2 fruit fly cellular contexts compared by ENCODE assay signal in the genomic region with DNA sequence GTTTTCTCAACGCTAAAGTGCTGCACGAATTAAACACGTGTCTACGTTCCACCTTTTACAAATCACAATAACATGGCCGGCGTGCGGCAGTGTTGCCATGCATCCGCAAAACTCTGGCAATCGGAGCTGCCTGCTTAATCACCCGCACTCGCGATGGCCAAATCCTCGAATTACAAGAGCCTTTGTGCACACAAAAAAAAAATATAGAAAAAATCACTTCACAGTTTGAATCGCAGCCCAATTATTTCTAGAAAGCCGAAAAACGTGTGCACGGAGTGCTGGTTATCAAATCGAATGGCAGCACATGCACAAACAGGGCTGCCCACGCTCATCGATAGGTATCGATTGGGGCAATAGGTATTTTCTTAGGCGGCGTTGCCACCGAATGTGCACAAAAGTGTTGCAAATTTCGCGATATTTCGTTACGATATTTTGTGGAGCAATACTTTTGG.
A peak's percentile ranks its signal among the peaks of the same experiment; 100 is the strongest.
TF ChIP-seq lines count a peak whose summit lies in the region.

A gene (minus strand): TSS at position 300 of the 452 bp plus-strand sequence.

TF ChIP-seq in whole organism, adult, 20 proteins besides CTCF, POLR2A, EP300 and RAD21 (continued from another document):
- TF ChIP-seq CG5204 (GFP tag; optimal IDR thresholded peaks at IDR 0.05; lab: Kevin White, UChicago): no peak
- TF ChIP-seq CG33017 (tag; optimal IDR thresholded peaks at IDR 0.05; lab: Kevin White, UChicago): no peak
- TF ChIP-seq CG7045 (GFP tag; optimal IDR thresholded peaks at IDR 0.05; lab: Kevin White, UChicago): no peak

TF ChIP-seq in whole organism, embryonic, 481 proteins besides CTCF, POLR2A, EP300 and RAD21 (continued from another document and continues in another):
- peak; percentile 88 for TF ChIP-seq HLH4C (GFP tag; IDR thresholded peaks at IDR 0.05; lab: Robert Waterston, UW; ENCODE audit: partially characterized antibody)
- peak; percentile 65 for TF ChIP-seq CG7928 (GFP tag; optimal IDR thresholded peaks at IDR 0.05; lab: Kevin White, UChicago)
- peak; percentile 53 for TF ChIP-seq sob (GFP tag; IDR thresholded peaks at IDR 0.05; lab: Robert Waterston, UW)
- peak; percentile 89 for TF ChIP-seq mld (GFP tag; IDR thresholded peaks at IDR 0.05; lab: Robert Waterston, UW; ENCODE audit: partially characterized antibody)
- TF ChIP-seq Hmr (GFP tag; optimal IDR thresholded peaks at IDR 0.05; lab: Kevin White, UChicago): peak; percentile 39
- TF ChIP-seq btn (GFP tag; optimal IDR thresholded peaks at IDR 0.05; lab: Kevin White, UChicago): no peak
- TF ChIP-seq Neu2 (GFP tag; optimal IDR thresholded peaks at IDR 0.05; lab: Kevin White, UChicago; ENCODE audit: borderline replicate concordance): no peak
- TF ChIP-seq CG3281 (GFP tag; optimal IDR thresholded peaks at IDR 0.05; lab: Kevin White, UChicago): no peak
- peak; percentile 62 for TF ChIP-seq Myb (GFP tag; optimal IDR thresholded peaks at IDR 0.05; lab: Kevin White, UChicago)
- TF ChIP-seq CG15073 (GFP tag; optimal IDR thresholded peaks at IDR 0.05; lab: Kevin White, UChicago): no peak
- no peak for TF ChIP-seq Atf-2 (GFP tag; optimal IDR thresholded peaks at IDR 0.05; lab: Kevin White, UChicago)
- no peak for TF ChIP-seq CG11723 (GFP tag; optimal IDR thresholded peaks at IDR 0.05; lab: Kevin White, UChicago)
- TF ChIP-seq CG10267 (tag; optimal IDR thresholded peaks at IDR 0.05; lab: Kevin White, UChicago): peak; percentile 48
- TF ChIP-seq bbx (GFP tag; IDR thresholded peaks at IDR 0.05; lab: Robert Waterston, UW; ENCODE audit: partially characterized antibody): peak; percentile 94
- no peak for TF ChIP-seq CHES-1-like (GFP tag; optimal IDR thresholded peaks at IDR 0.05; lab: Kevin White, UChicago)
- TF ChIP-seq Dek (tag; optimal IDR thresholded peaks at IDR 0.05; lab: Kevin White, UChicago): no peak
- no peak for TF ChIP-seq usp (GFP tag; optimal IDR thresholded peaks at IDR 0.05; lab: Kevin White, UChicago)
- TF ChIP-seq CG6254 (GFP tag; optimal IDR thresholded peaks at IDR 0.05; lab: Kevin White, UChicago): no peak
- peak; percentile 93 for TF ChIP-seq hb (GFP tag; IDR thresholded peaks at IDR 0.05; lab: Robert Waterston, UW; ENCODE audit: partially characterized antibody)
- no peak for TF ChIP-seq CG12391 (tag; optimal IDR thresholded peaks at IDR 0.05; lab: Kevin White, UChicago)
- TF ChIP-seq CG18011 (GFP tag; optimal IDR thresholded peaks at IDR 0.05; lab: Kevin White, UChicago): peak; percentile 7
- TF ChIP-seq wor (GFP tag; IDR thresholded peaks at IDR 0.05; lab: Robert Waterston, UW): no peak
- peak; percentile 16 for TF ChIP-seq Dp (GFP tag; optimal IDR thresholded peaks at IDR 0.05; lab: Kevin White, UChicago)
- no peak for TF ChIP-seq Oli (tag; optimal IDR thresholded peaks at IDR 0.05; lab: Kevin White, UChicago)
- no peak for TF ChIP-seq gro (GFP tag; optimal IDR thresholded peaks at IDR 0.05; lab: Kevin White, UChicago)
- TF ChIP-seq NC2β (GFP tag; optimal IDR thresholded peaks at IDR 0.05; lab: Kevin White, UChicago): no peak
- TF ChIP-seq cwo (GFP tag; optimal IDR thresholded peaks at IDR 0.05; lab: Kevin White, UChicago): peak; percentile 84
- no peak for TF ChIP-seq B-H2 (GFP tag; optimal IDR thresholded peaks at IDR 0.05; lab: Kevin White, UChicago)
- TF ChIP-seq CG10979 (tag; optimal IDR thresholded peaks at IDR 0.05; lab: Kevin White, UChicago): no peak
- TF ChIP-seq CG6272 (GFP tag; IDR thresholded peaks at IDR 0.05; lab: Robert Waterston, UW): peak; percentile 57; the same call in 1 of the 2 replicates
- TF ChIP-seq peb (GFP tag; IDR thresholded peaks at IDR 0.05; lab: Robert Waterston, UW): no peak
- peak; percentile 96 for TF ChIP-seq inv (GFP tag; IDR thresholded peaks at IDR 0.05; lab: Robert Waterston, UW; ENCODE audit: partially characterized antibody)
- TF ChIP-seq E2f2 (GFP tag; IDR thresholded peaks at IDR 0.05; lab: Robert Waterston, UW): peak; percentile 48
- peak; percentile 85 for TF ChIP-seq phol (tag; optimal IDR thresholded peaks at IDR 0.05; lab: Kevin White, UChicago)
- TF ChIP-seq CG9609 (GFP tag; optimal IDR thresholded peaks at IDR 0.05; lab: Kevin White, UChicago): peak; percentile 47
- no peak for TF ChIP-seq tap (tag; optimal IDR thresholded peaks at IDR 0.05; lab: Kevin White, UChicago)
- TF ChIP-seq ac (GFP tag; optimal IDR thresholded peaks at IDR 0.05; lab: Kevin White, UChicago): no peak
- no peak for TF ChIP-seq fd96Cb (tag; optimal IDR thresholded peaks at IDR 0.05; lab: Kevin White, UChicago)
- TF ChIP-seq Ravus (GFP tag; IDR thresholded peaks at IDR 0.05; lab: Robert Waterston, UW): no peak
- peak; percentile 22 for TF ChIP-seq bab2 (GFP tag; optimal IDR thresholded peaks at IDR 0.05; lab: Kevin White, UChicago)
- peak; percentile 36 for TF ChIP-seq Abd-B (GFP tag; optimal IDR thresholded peaks at IDR 0.05; lab: Kevin White, UChicago)
- TF ChIP-seq insv (GFP tag; optimal IDR thresholded peaks at IDR 0.05; lab: Kevin White, UChicago): no peak
- TF ChIP-seq tna (GFP tag; IDR thresholded peaks at IDR 0.05; lab: Robert Waterston, UW; ENCODE audit: partially characterized antibody): peak; percentile 86
- peak; percentile 40 for TF ChIP-seq sens (GFP tag; lab: Kevin White, UChicago)
- TF ChIP-seq CG34224 (GFP tag; IDR thresholded peaks at IDR 0.05; lab: Robert Waterston, UW; ENCODE audit: partially characterized antibody): peak; percentile 88
- TF ChIP-seq slbo (GFP tag; IDR thresholded peaks at IDR 0.05; lab: Robert Waterston, UW): peak; percentile 80
- peak; percentile 39 for TF ChIP-seq jumu (GFP tag; optimal IDR thresholded peaks at IDR 0.05; lab: Kevin White, UChicago)
- TF ChIP-seq stwl (tag; optimal IDR thresholded peaks at IDR 0.05; lab: Kevin White, UChicago): peak; percentile 46
- TF ChIP-seq CG30020 (tag; optimal IDR thresholded peaks at IDR 0.05; lab: Kevin White, UChicago): no peak
- TF ChIP-seq CG42726 (GFP tag; IDR thresholded peaks at IDR 0.05; lab: Robert Waterston, UW; ENCODE audit: partially characterized antibody): peak; percentile 97
- no peak for TF ChIP-seq Meics (GFP tag; optimal IDR thresholded peaks at IDR 0.05; lab: Kevin White, UChicago)
- 0 out of 2 replicates have a peak, but pooled peaks have one; percentile 13 for TF ChIP-seq CG17328 (GFP tag; IDR thresholded peaks at IDR 0.05; lab: Robert Waterston, UW)
- no peak for TF ChIP-seq dimm (GFP tag; IDR thresholded peaks at IDR 0.05; lab: Robert Waterston, UW)
- no peak for TF ChIP-seq fd64A (GFP tag; optimal IDR thresholded peaks at IDR 0.05; lab: Kevin White, UChicago)
- TF ChIP-seq CG18599 (GFP tag; optimal IDR thresholded peaks at IDR 0.05; lab: Kevin White, UChicago): no peak
- TF ChIP-seq Bgb (GFP tag; IDR thresholded peaks at IDR 0.05; lab: Robert Waterston, UW; ENCODE audit: partially characterized antibody): peak; percentile 96
- peak; percentile 57 for TF ChIP-seq Elba2 (GFP tag; optimal IDR thresholded peaks at IDR 0.05; lab: Kevin White, UChicago)
- TF ChIP-seq CG6765 (GFP tag; optimal IDR thresholded peaks at IDR 0.05; lab: Kevin White, UChicago): peak; percentile 13
- TF ChIP-seq dpn (GFP tag; optimal IDR thresholded peaks at IDR 0.05; lab: Kevin White, UChicago): peak in 1 of 2 experiments; percentile 28
- TF ChIP-seq CG6791 (GFP tag; IDR thresholded peaks at IDR 0.05; lab: Robert Waterston, UW; ENCODE audit: partially characterized antibody): peak; percentile 96
- TF ChIP-seq zfh1 (GFP tag; IDR thresholded peaks at IDR 0.05; lab: Robert Waterston, UW): peak; percentile 34; the same call in 1 of the 3 replicates
- 0 out of 3 replicates have a peak, but pooled peaks have one; percentile 36 for TF ChIP-seq CG6175 (GFP tag; IDR thresholded peaks at IDR 0.05; lab: Robert Waterston, UW)
- 0 out of 2 replicates have a peak, but pooled peaks have one; percentile 28 for TF ChIP-seq CG14441 (GFP tag; IDR thresholded peaks at IDR 0.05; lab: Robert Waterston, UW)
- TF ChIP-seq vfl (GFP tag; optimal IDR thresholded peaks at IDR 0.05; lab: Kevin White, UChicago): peak; percentile 16
- peak; percentile 91; the same call in 3 of the 4 replicates for TF ChIP-seq chinmo (GFP tag; IDR thresholded peaks at IDR 0.05; lab: Robert Waterston, UW; ENCODE audit: partially characterized antibody)
- peak; percentile 42; the same call in 1 of the 2 replicates for TF ChIP-seq rib (GFP tag; IDR thresholded peaks at IDR 0.05; lab: Robert Waterston, UW)
- peak; percentile 64 for TF ChIP-seq CG9215 (GFP tag; IDR thresholded peaks at IDR 0.05; lab: Robert Waterston, UW)
- TF ChIP-seq CG4404 (GFP tag; IDR thresholded peaks at IDR 0.05; lab: Robert Waterston, UW): peak; percentile 40; the same call in 1 of the 2 replicates
- TF ChIP-seq CG16813 (GFP tag; IDR thresholded peaks at IDR 0.05; lab: Robert Waterston, UW; ENCODE audit: partially characterized antibody): peak; percentile 97
- TF ChIP-seq CG7271 (tag; optimal IDR thresholded peaks at IDR 0.05; lab: Kevin White, UChicago): no peak
- TF ChIP-seq en (GFP tag; optimal IDR thresholded peaks at IDR 0.05; lab: Kevin White, UChicago): no peak
- no peak for TF ChIP-seq CG10654 (GFP tag; optimal IDR thresholded peaks at IDR 0.05; lab: Kevin White, UChicago)
- no peak for TF ChIP-seq Nf-YB (GFP tag; optimal IDR thresholded peaks at IDR 0.05; lab: Kevin White, UChicago)
- TF ChIP-seq ind (GFP tag; optimal IDR thresholded peaks at IDR 0.05; lab: Kevin White, UChicago): peak; percentile 29
- peak; percentile 84 for TF ChIP-seq row (GFP tag; IDR thresholded peaks at IDR 0.05; lab: Robert Waterston, UW)
- TF ChIP-seq Ets97D (GFP tag; optimal IDR thresholded peaks at IDR 0.05; lab: Kevin White, UChicago): peak; percentile 83
- peak; percentile 91 for TF ChIP-seq trem (tag; optimal IDR thresholded peaks at IDR 0.05; lab: Kevin White, UChicago)
- no peak for TF ChIP-seq CG11695 (GFP tag; IDR thresholded peaks at IDR 0.05; lab: Robert Waterston, UW)
- TF ChIP-seq dati (GFP tag; IDR thresholded peaks at IDR 0.05; lab: Robert Waterston, UW): no peak
- TF ChIP-seq CG17359 (tag; optimal IDR thresholded peaks at IDR 0.05; lab: Kevin White, UChicago): no peak
- TF ChIP-seq CG15479 (GFP tag; optimal IDR thresholded peaks at IDR 0.05; lab: Kevin White, UChicago): peak; percentile 61
- peak in 1 of 2 experiments; percentile 31 for TF ChIP-seq Hr51 (GFP tag; optimal IDR thresholded peaks at IDR 0.05; lab: Kevin White, UChicago)
- peak; percentile 26 for TF ChIP-seq CG13775 (GFP tag; optimal IDR thresholded peaks at IDR 0.05; lab: Kevin White, UChicago)
- peak; percentile 98 for TF ChIP-seq amos (GFP tag; IDR thresholded peaks at IDR 0.05; lab: Robert Waterston, UW; ENCODE audit: partially characterized antibody)
- TF ChIP-seq NC2α (GFP tag; optimal IDR thresholded peaks at IDR 0.05; lab: Kevin White, UChicago): no peak
- TF ChIP-seq CG1792 (GFP tag; optimal IDR thresholded peaks at IDR 0.05; lab: Kevin White, UChicago): peak; percentile 49
- TF ChIP-seq CG11456 (GFP tag; IDR thresholded peaks at IDR 0.05; lab: Robert Waterston, UW): peak; percentile 78; the same call in 2 of the 3 replicates
- peak; percentile 61 for TF ChIP-seq CG12659 (GFP tag; optimal IDR thresholded peaks at IDR 0.05; lab: Kevin White, UChicago)
- peak; percentile 25 for TF ChIP-seq tx (GFP tag; optimal IDR thresholded peaks at IDR 0.05; lab: Kevin White, UChicago)
- peak; percentile 48 for TF ChIP-seq gfzf (GFP tag; optimal IDR thresholded peaks at IDR 0.05; lab: Kevin White, UChicago)
- TF ChIP-seq CG10959 (GFP tag; IDR thresholded peaks at IDR 0.05; lab: Robert Waterston, UW): no peak
- no peak for TF ChIP-seq CG18262 (tag; optimal IDR thresholded peaks at IDR 0.05; lab: Kevin White, UChicago)
- TF ChIP-seq Scr (GFP tag; IDR thresholded peaks at IDR 0.05; lab: Robert Waterston, UW; ENCODE audit: partially characterized antibody): peak; percentile 93
- peak; percentile 11 for TF ChIP-seq CG12236 (GFP tag; optimal IDR thresholded peaks at IDR 0.05; lab: Kevin White, UChicago)
- TF ChIP-seq CG11247 (GFP tag; IDR thresholded peaks at IDR 0.05; lab: Robert Waterston, UW): peak; percentile 55
- TF ChIP-seq CG10147 (GFP tag; optimal IDR thresholded peaks at IDR 0.05; lab: Kevin White, UChicago): no peak
- TF ChIP-seq HLH54F (GFP tag; optimal IDR thresholded peaks at IDR 0.05; lab: Kevin White, UChicago): peak; percentile 43
- 0 out of 2 replicates have a peak, but pooled peaks have one; percentile 27 for TF ChIP-seq Rx (GFP tag; IDR thresholded peaks at IDR 0.05; lab: Robert Waterston, UW)
- TF ChIP-seq Lhr (GFP tag; optimal IDR thresholded peaks at IDR 0.05; lab: Kevin White, UChicago): peak; percentile 47
- TF ChIP-seq sc (optimal IDR thresholded peaks at IDR 0.05; lab: Kevin White, UChicago): no peak
- no peak for TF ChIP-seq sc (GFP tag; optimal IDR thresholded peaks at IDR 0.05; lab: Kevin White, UChicago)
- TF ChIP-seq vnd (GFP tag; IDR thresholded peaks at IDR 0.05; lab: Robert Waterston, UW; ENCODE audit: partially characterized antibody): peak; percentile 91
- TF ChIP-seq cato (GFP tag; optimal IDR thresholded peaks at IDR 0.05; lab: Kevin White, UChicago; ENCODE audit: borderline replicate concordance): no peak
- no peak for TF ChIP-seq stc (GFP tag; IDR thresholded peaks at IDR 0.05; lab: Robert Waterston, UW)
- TF ChIP-seq HmgD (GFP tag; optimal IDR thresholded peaks at IDR 0.05; lab: Kevin White, UChicago): peak; percentile 65
- no peak for TF ChIP-seq lola (GFP tag; optimal IDR thresholded peaks at IDR 0.05; lab: Kevin White, UChicago)
- TF ChIP-seq CoRest (tag; optimal IDR thresholded peaks at IDR 0.05; lab: Kevin White, UChicago): no peak
- no peak for TF ChIP-seq NK7.1 (GFP tag; optimal IDR thresholded peaks at IDR 0.05; lab: Kevin White, UChicago)
- peak; percentile 51 for TF ChIP-seq lilli (GFP tag; optimal IDR thresholded peaks at IDR 0.05; lab: Kevin White, UChicago)
- peak; percentile 30 for TF ChIP-seq her (GFP tag; optimal IDR thresholded peaks at IDR 0.05; lab: Kevin White, UChicago)
- TF ChIP-seq CG1603 (tag; optimal IDR thresholded peaks at IDR 0.05; lab: Kevin White, UChicago): peak; percentile 71
- no peak for TF ChIP-seq CG4707 (GFP tag; optimal IDR thresholded peaks at IDR 0.05; lab: Kevin White, UChicago)
- no peak for TF ChIP-seq CG2199 (GFP tag; IDR thresholded peaks at IDR 0.05; lab: Robert Waterston, UW)
- no peak for TF ChIP-seq Usf (GFP tag; optimal IDR thresholded peaks at IDR 0.05; lab: Kevin White, UChicago)
- no peak for TF ChIP-seq ap (GFP tag; IDR thresholded peaks at IDR 0.05; lab: Robert Waterston, UW)
- TF ChIP-seq CG5180 (GFP tag; optimal IDR thresholded peaks at IDR 0.05; lab: Kevin White, UChicago): no peak
- peak; percentile 31 for TF ChIP-seq Hsf (GFP tag; optimal IDR thresholded peaks at IDR 0.05; lab: Kevin White, UChicago)
- no peak for TF ChIP-seq CG8478 (optimal IDR thresholded peaks at IDR 0.05; lab: Kevin White, UChicago)
- TF ChIP-seq CG17802 (tag; optimal IDR thresholded peaks at IDR 0.05; lab: Kevin White, UChicago): peak; percentile 9
- TF ChIP-seq org-1 (GFP tag; optimal IDR thresholded peaks at IDR 0.05; lab: Kevin White, UChicago): no peak
